Worm (Caenorhabditis elegans): ENCODE data around the gene F49E2.5.

The F49E2.5 gene

DNA sequence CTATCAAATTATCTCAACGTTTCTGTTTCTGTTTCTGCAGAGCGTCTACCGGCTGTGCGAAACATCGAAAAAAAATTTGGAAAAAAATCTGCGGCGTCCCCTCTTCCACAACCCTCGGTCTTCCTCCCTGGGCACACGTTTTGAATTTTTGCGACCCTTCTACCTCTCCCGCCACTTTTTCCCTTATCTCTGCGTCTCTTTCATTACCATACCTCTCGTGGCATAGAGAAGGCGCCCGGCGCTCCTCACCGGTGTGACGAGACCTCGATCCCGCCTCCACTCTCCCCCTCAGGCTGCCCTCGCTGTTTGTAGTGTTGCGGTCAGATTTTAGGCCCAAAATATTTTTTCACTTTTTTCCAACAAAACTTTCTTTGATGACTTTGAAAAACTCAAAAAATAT is 9.0 kb downstream of the F49E2.5 start (continued):
- no peak for TF ChIP-seq Y116A8C.19 (tag; optimal IDR thresholded peaks at IDR 0.05; ENCODE audit: borderline replicate concordance)
- TF ChIP-seq dpl-1 (GFP tag; optimal IDR thresholded peaks at IDR 0.05) = peak; percentile 46 to 52 (median 47)
- no peak for TF ChIP-seq aly-2 (tag; optimal IDR thresholded peaks at IDR 0.05)
- peak in 1 of 3 experiments; percentile 12 for TF ChIP-seq ceh-82 (tag; optimal IDR thresholded peaks at IDR 0.05)
- TF ChIP-seq grh-1 (GFP tag; IDR thresholded peaks at IDR 0.05) = peak; percentile 42; the same call in 1 of the 2 replicates
- no peak for TF ChIP-seq ama-1 (optimal IDR thresholded peaks at IDR 0.05)
- TF ChIP-seq nhr-47 (tag; optimal IDR thresholded peaks at IDR 0.05) = peak; percentile 33
- TF ChIP-seq lin-35 (GFP tag; optimal IDR thresholded peaks at IDR 0.05) = peak; percentile 9 to 73
- TF ChIP-seq mep-1 (tag; optimal IDR thresholded peaks at IDR 0.05) = peak; percentile 62
- no peak for TF ChIP-seq nhr-19 (GFP tag; conservative IDR thresholded peaks at IDR 0.05)
- TF ChIP-seq irx-1 (tag; optimal IDR thresholded peaks at IDR 0.05) = no peak
- no peak for TF ChIP-seq ceh-8 (GFP tag; optimal IDR thresholded peaks at IDR 0.05)
- no peak for TF ChIP-seq jun-1 (tag; optimal IDR thresholded peaks at IDR 0.05)
- TF ChIP-seq sox-4 (tag; optimal IDR thresholded peaks at IDR 0.05) = no peak
- peak; percentile 63 for TF ChIP-seq snu-23 (GFP tag; optimal IDR thresholded peaks at IDR 0.05)
- peak; percentile 14 for TF ChIP-seq tbx-2 (tag; optimal IDR thresholded peaks at IDR 0.05)
- no peak for TF ChIP-seq lin-39 (tag; optimal IDR thresholded peaks at IDR 0.05)
- TF ChIP-seq mdl-1 (tag; optimal IDR thresholded peaks at IDR 0.05) = peak in 1 of 2 experiments; percentile 43
- peak; percentile 44 to 49 for TF ChIP-seq efl-1 (optimal IDR thresholded peaks at IDR 0.05)
- TF ChIP-seq efl-1 (GFP tag; optimal IDR thresholded peaks at IDR 0.05 in 1 of 2) = peak; percentile 55 to 95
- peak; percentile 73 for TF ChIP-seq blmp-1 (tag; optimal IDR thresholded peaks at IDR 0.05)
- TF ChIP-seq xbp-1 (tag; optimal IDR thresholded peaks at IDR 0.05) = peak; percentile 12
- TF ChIP-seq tlp-1 (tag; optimal IDR thresholded peaks at IDR 0.05) = no peak

DNA sequence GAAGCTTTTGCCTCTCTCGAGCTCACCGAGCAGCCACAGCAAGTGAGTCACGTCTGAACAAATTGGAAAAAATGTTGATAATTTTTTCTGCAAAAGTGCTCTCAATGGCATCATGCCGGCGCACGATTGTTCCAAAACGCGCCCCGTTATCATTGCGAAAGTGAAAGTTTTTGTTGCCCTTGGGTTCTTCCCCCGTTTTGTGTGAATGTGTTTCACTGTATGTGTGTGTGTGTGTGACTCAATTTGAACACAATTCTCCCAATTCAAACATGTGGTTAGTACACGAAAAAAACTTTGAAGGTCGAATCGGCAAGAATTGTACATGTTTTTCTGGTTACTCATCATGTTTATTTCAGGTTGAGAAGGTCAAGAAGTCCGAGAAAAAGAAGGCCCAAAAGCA is 9.6 kb downstream of the F49E2.5 start:
- peak in 1 of 2 experiments; percentile 65 for TF ChIP-seq lin-35 (GFP tag; optimal IDR thresholded peaks at IDR 0.05)
- peak; percentile 27 for TF ChIP-seq jun-1 (tag; optimal IDR thresholded peaks at IDR 0.05)
- peak in 4 of 6 experiments; percentile 17 to 76 (median 42) for TF ChIP-seq elt-3 (tag; optimal IDR thresholded peaks at IDR 0.05)
- TF ChIP-seq mdl-1 (tag; optimal IDR thresholded peaks at IDR 0.05) = peak in 1 of 2 experiments; percentile 37
- TF ChIP-seq elt-2 (tag; optimal IDR thresholded peaks at IDR 0.05) = peak; percentile 51
- TF ChIP-seq lsy-2 (tag; optimal IDR thresholded peaks at IDR 0.05) = peak in 1 of 2 experiments; percentile 29
- no peak for TF ChIP-seq unc-98 (GFP tag; IDR thresholded peaks at IDR 0.05)
- peak; percentile 53 for TF ChIP-seq nhr-71 (tag; optimal IDR thresholded peaks at IDR 0.05)
- TF ChIP-seq fkh-4 (tag; optimal IDR thresholded peaks at IDR 0.05; ENCODE audit: borderline replicate concordance) = no peak
- peak; percentile 11 for TF ChIP-seq C16A3.4 (tag; optimal IDR thresholded peaks at IDR 0.05)
- peak; percentile 88 for TF ChIP-seq lin-14 (GFP tag; optimal IDR thresholded peaks at IDR 0.05)
- TF ChIP-seq efl-1 (optimal IDR thresholded peaks at IDR 0.05) = no peak
- peak in 1 of 2 experiments; percentile 2 for TF ChIP-seq efl-1 (GFP tag; optimal IDR thresholded peaks at IDR 0.05 in 1 of 2)
- peak; percentile 52 for TF ChIP-seq nhr-20 (tag; optimal IDR thresholded peaks at IDR 0.05)
- peak; percentile 95 for TF ChIP-seq nhr-85 (tag)
- no peak for TF ChIP-seq nhr-77 (tag; optimal IDR thresholded peaks at IDR 0.05)
- peak; percentile 10; the same call in 1 of the 2 replicates for TF ChIP-seq nhr-19 (GFP tag; conservative IDR thresholded peaks at IDR 0.05)
- TF ChIP-seq C34B4.2 (tag; optimal IDR thresholded peaks at IDR 0.05) = no peak
- no peak for TF ChIP-seq ces-1 (GFP tag; optimal IDR thresholded peaks at IDR 0.05)
- TF ChIP-seq egl-27 (tag; optimal IDR thresholded peaks at IDR 0.05) = no peak
- peak; percentile 34 for TF ChIP-seq pag-3 (tag; optimal IDR thresholded peaks at IDR 0.05; ENCODE audit: borderline replicate concordance, insufficient read depth)
- TF ChIP-seq grh-1 (GFP tag; IDR thresholded peaks at IDR 0.05) = peak; percentile 56; the same call in 1 of the 2 replicates
- peak; percentile 95 for TF ChIP-seq blmp-1 (tag; optimal IDR thresholded peaks at IDR 0.05)
- peak; percentile 60 for TF ChIP-seq mep-1 (tag; optimal IDR thresholded peaks at IDR 0.05)
- TF ChIP-seq fos-1 (tag; optimal IDR thresholded peaks at IDR 0.05) = no peak
- peak; percentile 9 for TF ChIP-seq snu-23 (GFP tag; optimal IDR thresholded peaks at IDR 0.05)
- TF ChIP-seq pax-3 (tag; optimal IDR thresholded peaks at IDR 0.05) = no peak
